Worm (Caenorhabditis elegans): Measurements from ENCODE around the gene mtl-1.

The mtl-1 gene

ce11 chrV:6710462-6710861, 18.8 kb upstream of the mtl-1 start, which contains the start of gene sna-1 (continued):
- no peak for TF ChIP-seq ets-4 (GFP tag; optimal IDR thresholded peaks at IDR 0.05)
- TF ChIP-seq mcd-1 (GFP tag; IDR thresholded peaks at IDR 0.05): no peak
- TF ChIP-seq attf-3 (GFP tag; conservative IDR thresholded peaks at IDR 0.05): peak; percentile 90
- no peak for TF ChIP-seq B0336.3 (GFP tag; IDR thresholded peaks at IDR 0.05)
- no peak for TF ChIP-seq nfyb-1 (GFP tag; IDR thresholded peaks at IDR 0.05)
- TF ChIP-seq lsy-27 (tag; optimal IDR thresholded peaks at IDR 0.05; ENCODE audit: borderline replicate concordance, insufficient read depth): no peak
- no peak for TF ChIP-seq athp-1 (tag; optimal IDR thresholded peaks at IDR 0.05)
- no peak for TF ChIP-seq aptf-2 (GFP tag; conservative IDR thresholded peaks at IDR 0.05)

DNA sequence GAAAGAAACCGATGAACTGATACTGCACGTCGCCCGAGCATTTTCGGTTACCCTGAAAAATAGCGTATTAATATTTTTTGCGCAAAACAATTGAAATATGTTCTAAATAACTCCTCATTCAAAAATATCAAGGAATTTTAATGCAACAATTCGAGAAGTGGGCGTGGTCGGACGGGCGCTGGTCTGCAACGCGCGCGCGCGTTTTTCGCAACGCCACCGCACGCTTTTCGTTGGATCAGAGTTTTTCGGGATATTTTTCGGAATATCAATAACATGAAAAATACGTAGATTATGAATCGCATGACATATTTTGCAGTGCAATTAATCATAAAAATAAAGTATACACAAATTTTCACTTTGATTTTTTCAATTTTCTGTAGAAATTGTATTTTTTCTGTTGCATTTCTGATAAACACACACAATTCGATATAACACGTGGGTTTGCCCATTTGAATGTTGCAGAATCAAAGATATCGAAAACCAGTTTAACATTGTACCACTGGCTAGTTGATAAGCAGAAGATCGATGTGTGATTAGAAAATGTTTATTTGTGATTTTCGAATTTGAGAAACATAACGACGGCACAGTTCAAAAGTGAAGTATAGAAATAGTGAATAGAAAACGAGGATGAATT, 17.5 kb upstream of the mtl-1 start, which contains the start of gene dlst-1:
Gene dlst-1, minus strand, starts transcription at position 52 of the 634 bp plus-strand sequence.
- no peak for TF ChIP-seq die-1 (tag; optimal IDR thresholded peaks at IDR 0.05)
- TF ChIP-seq tlf-1 (GFP tag; optimal IDR thresholded peaks at IDR 0.05): no peak
- TF ChIP-seq dpl-1 (GFP tag; optimal IDR thresholded peaks at IDR 0.05): no peak
- no peak for TF ChIP-seq ceh-91 (GFP tag; IDR thresholded peaks at IDR 0.05)
- no peak for TF ChIP-seq Y53F4B.3 (GFP tag; IDR thresholded peaks at IDR 0.05)
- no peak; the same call in 1 of the 2 replicates for TF ChIP-seq nfyb-1 (GFP tag; IDR thresholded peaks at IDR 0.05)
- TF ChIP-seq let-607 (tag; optimal IDR thresholded peaks at IDR 0.05): no peak
- no peak for TF ChIP-seq lir-1 (GFP tag; conservative IDR thresholded peaks at IDR 0.05)
- no peak for TF ChIP-seq T07F8.4 (tag; optimal IDR thresholded peaks at IDR 0.05)
- TF ChIP-seq rcor-1 (GFP tag; IDR thresholded peaks at IDR 0.05): peak; percentile 40; the same call in 1 of the 2 replicates
- no peak for TF ChIP-seq athp-1 (tag; optimal IDR thresholded peaks at IDR 0.05)
- TF ChIP-seq madf-6 (GFP tag; IDR thresholded peaks at IDR 0.05): peak; percentile 77
- TF ChIP-seq attf-6 (GFP tag; IDR thresholded peaks at IDR 0.05): no peak
- TF ChIP-seq rpc-1 (optimal IDR thresholded peaks at IDR 0.05): peak; percentile 34
- no peak for TF ChIP-seq rpc-1 (tag; optimal IDR thresholded peaks at IDR 0.05)
- TF ChIP-seq hmg-20 (GFP tag; IDR thresholded peaks at IDR 0.05): no peak
- no peak for TF ChIP-seq snpc-1.1 (tag; optimal IDR thresholded peaks at IDR 0.05; ENCODE audit: insufficient read depth)
- TF ChIP-seq lsy-27 (tag; optimal IDR thresholded peaks at IDR 0.05; ENCODE audit: borderline replicate concordance, insufficient read depth): no peak
- TF ChIP-seq F52B5.7 (tag; optimal IDR thresholded peaks at IDR 0.05): peak; percentile 10
- no peak for TF ChIP-seq nhr-120 (GFP tag; IDR thresholded peaks at IDR 0.05)
- TF ChIP-seq nfya-1 (tag; optimal IDR thresholded peaks at IDR 0.05; ENCODE audit: borderline replicate concordance, insufficient read depth): no peak
- TF ChIP-seq B0336.3 (GFP tag; IDR thresholded peaks at IDR 0.05): peak; percentile 72; the same call in 1 of the 2 replicates
- no peak for TF ChIP-seq dpff-1 (tag; optimal IDR thresholded peaks at IDR 0.05)
- no peak for TF ChIP-seq mxl-1 (tag; optimal IDR thresholded peaks at IDR 0.05)
- TF ChIP-seq bed-1 (GFP tag; IDR thresholded peaks at IDR 0.05): no peak
- TF ChIP-seq T26A5.8 (tag; optimal IDR thresholded peaks at IDR 0.05): no peak
- no peak for TF ChIP-seq F10E7.11 (tag; optimal IDR thresholded peaks at IDR 0.05)
- TF ChIP-seq akir-1 (GFP tag; optimal IDR thresholded peaks at IDR 0.05): no peak
- no peak for TF ChIP-seq chd-7 (tag; optimal IDR thresholded peaks at IDR 0.05)
- TF ChIP-seq F23B12.7 (tag; optimal IDR thresholded peaks at IDR 0.05; ENCODE audit: insufficient read depth): no peak
- peak; percentile 35 for TF ChIP-seq madf-8 (GFP tag; conservative IDR thresholded peaks at IDR 0.05)
- TF ChIP-seq lin-40 (tag; optimal IDR thresholded peaks at IDR 0.05): peak; percentile 50
- no peak for TF ChIP-seq snpc-3.4 (tag; optimal IDR thresholded peaks at IDR 0.05)
- TF ChIP-seq attf-3 (GFP tag; conservative IDR thresholded peaks at IDR 0.05): peak; percentile 77
- TF ChIP-seq gei-17 (GFP tag; optimal IDR thresholded peaks at IDR 0.05): no peak
- TF ChIP-seq sptf-2 (GFP tag; optimal IDR thresholded peaks at IDR 0.05): peak; percentile 6
- TF ChIP-seq F22D6.2 (tag; optimal IDR thresholded peaks at IDR 0.05): no peak
- TF ChIP-seq mcd-1 (GFP tag; IDR thresholded peaks at IDR 0.05): peak; percentile 51
- no peak for TF ChIP-seq lag-1 (GFP tag; IDR thresholded peaks at IDR 0.05)
- no peak for TF ChIP-seq sea-2 (GFP tag; IDR thresholded peaks at IDR 0.05)
- TF ChIP-seq tbp1 (GFP tag; optimal IDR thresholded peaks at IDR 0.05): peak; percentile 36
- TF ChIP-seq ztf-22 (GFP tag; optimal IDR thresholded peaks at IDR 0.05): no peak
- TF ChIP-seq dox-1 (GFP tag; IDR thresholded peaks at IDR 0.05): peak; percentile 65

Measured in whole organism, young adult.